Worm (Caenorhabditis elegans): ENCODE measurements around the gene C53B7.6.
A peak's percentile ranks its signal among the peaks of the same experiment; 100 is the strongest.
"Not testable (repeated sequence)": the region's sequence is repeated elsewhere in the genome, so short reads cannot be mapped to it uniquely, and the experiment has no call there.

C53B7.6 gene

DNA sequence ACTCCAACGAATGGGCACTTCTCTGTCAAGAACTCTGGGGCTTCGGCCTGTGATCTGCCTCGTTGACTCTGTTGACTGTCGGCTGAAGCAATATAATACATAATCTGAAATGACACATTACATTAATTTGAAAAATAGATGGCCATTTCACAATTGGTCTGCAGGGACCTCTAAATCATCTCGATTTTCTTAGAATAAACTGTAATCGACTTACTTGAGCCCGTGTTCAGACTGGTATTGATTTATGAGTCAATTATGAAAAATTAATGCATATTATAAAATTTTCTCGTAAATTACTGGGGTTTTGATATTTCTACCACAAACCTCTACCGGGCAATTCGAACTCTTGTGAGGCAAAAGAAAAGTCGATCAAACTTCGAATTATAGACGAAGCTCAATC lies at the start of gene C53B7.6:
Gene C53B7.6 (minus strand): TSS at position 101 of the 400 bp plus-strand sequence.
- not testable (repeated sequence) for TF ChIP-seq unc-3 (GFP tag; conservative IDR thresholded peaks at IDR 0.05); unc-3 (tag; optimal IDR thresholded peaks at IDR 0.05); gmeb-2 (tag; optimal IDR thresholded peaks at IDR 0.05); ceh-2 (tag; optimal IDR thresholded peaks at IDR 0.05)

DNA sequence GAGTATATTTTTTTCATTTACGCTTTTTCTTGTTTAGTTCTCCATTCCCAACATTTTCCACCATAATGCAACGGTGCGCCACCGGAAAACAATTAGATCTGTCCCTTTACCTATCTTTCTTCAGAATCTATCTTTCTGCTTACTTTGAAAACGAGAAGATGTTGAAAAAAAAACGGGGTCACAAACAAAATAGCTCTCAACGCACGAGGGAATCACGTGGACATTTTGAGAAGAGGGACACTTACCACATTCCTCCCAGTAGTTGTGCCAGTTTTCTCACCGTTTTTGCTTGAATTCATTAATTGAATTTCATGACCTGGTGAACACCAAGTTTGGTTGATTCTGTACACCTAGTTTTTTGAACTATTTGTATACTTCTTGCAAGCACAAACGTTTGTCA lies 47.6 kb upstream of the C53B7.6 start:
- TF ChIP-seq che-1 (tag; optimal IDR thresholded peaks at IDR 0.05) = no peak
- TF ChIP-seq unc-42 (tag; optimal IDR thresholded peaks at IDR 0.05) = peak; percentile 4
- no peak for TF ChIP-seq dve-1 (tag; optimal IDR thresholded peaks at IDR 0.05)
- TF ChIP-seq pros-1 (tag; optimal IDR thresholded peaks at IDR 0.05) = no peak
- TF ChIP-seq ceh-6 (GFP tag; optimal IDR thresholded peaks at IDR 0.05) = no peak

DNA sequence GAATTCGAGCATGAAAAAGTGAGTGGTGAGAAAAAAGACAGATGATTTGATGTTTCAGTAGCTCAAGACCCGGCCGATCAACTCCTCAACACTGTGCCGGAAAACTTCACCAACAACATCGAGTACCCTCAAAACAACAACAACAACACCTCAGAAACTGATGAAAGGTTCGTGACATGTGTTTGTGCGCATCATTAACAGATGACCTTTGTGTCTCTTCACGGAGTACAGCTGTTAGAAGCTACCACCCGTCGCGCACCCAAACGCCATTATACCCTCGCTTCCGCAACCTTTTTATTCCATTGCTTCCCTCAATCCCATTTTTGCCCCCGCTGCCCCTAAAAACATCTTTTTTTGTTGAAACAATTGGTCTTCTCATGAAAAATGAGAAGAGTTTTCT lies 46.7 kb upstream of the C53B7.6 start:
- TF ChIP-seq ref-2 (tag; optimal IDR thresholded peaks at IDR 0.05) (no peak), ceh-18 (tag; optimal IDR thresholded peaks at IDR 0.05) (no peak), F13H6.1 (tag; optimal IDR thresholded peaks at IDR 0.05) (no peak), elt-4 (tag; optimal IDR thresholded peaks at IDR 0.05) (no peak), fkh-10 (GFP tag; optimal IDR thresholded peaks at IDR 0.05) (no peak), pax-1 (tag; optimal IDR thresholded peaks at IDR 0.05) (no peak), ceh-22 (tag; optimal IDR thresholded peaks at IDR 0.05) (no peak)

DNA sequence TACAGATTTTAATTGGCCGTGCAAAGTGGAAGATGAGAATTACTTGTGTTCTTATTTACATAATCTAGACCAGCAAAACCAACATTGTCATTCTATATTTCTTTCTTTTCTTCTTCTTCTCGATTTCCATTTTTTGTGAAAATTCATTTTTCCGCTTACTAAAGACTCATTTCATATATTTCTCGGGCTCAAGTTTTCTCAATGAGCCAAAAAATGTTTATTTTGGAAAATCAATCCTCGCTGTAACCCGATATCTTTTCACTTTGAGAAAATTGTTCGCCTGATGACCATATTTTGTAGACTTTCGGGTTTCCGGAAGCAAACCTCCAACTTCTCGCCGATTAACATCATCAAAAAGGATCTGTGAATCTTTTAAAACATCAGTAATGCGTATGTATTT lies 45.4 kb upstream of the C53B7.6 start, which contains the start of gene nhx-4:
Gene nhx-4 (plus strand): TSS at position 301 of the 400 bp plus-strand sequence.
- no peak for TF ChIP-seq K02D7.2 (tag; optimal IDR thresholded peaks at IDR 0.05)
- no peak for TF ChIP-seq ceh-45 (GFP tag; IDR thresholded peaks at IDR 0.05)
- TF ChIP-seq sdc-2 (tag; optimal IDR thresholded peaks at IDR 0.05) = no peak
- TF ChIP-seq rnt-1 (tag; optimal IDR thresholded peaks at IDR 0.05) = no peak
- no peak for TF ChIP-seq hlh-30 (tag; optimal IDR thresholded peaks at IDR 0.05; ENCODE audit: insufficient read depth)
- TF ChIP-seq zip-5 (tag; optimal IDR thresholded peaks at IDR 0.05) = no peak
- TF ChIP-seq ztf-16 (tag; optimal IDR thresholded peaks at IDR 0.05) = no peak
- TF ChIP-seq ahr-1 (tag; optimal IDR thresholded peaks at IDR 0.05) = no peak
- TF ChIP-seq fkh-6 (tag; optimal IDR thresholded peaks at IDR 0.05) = no peak

DNA sequence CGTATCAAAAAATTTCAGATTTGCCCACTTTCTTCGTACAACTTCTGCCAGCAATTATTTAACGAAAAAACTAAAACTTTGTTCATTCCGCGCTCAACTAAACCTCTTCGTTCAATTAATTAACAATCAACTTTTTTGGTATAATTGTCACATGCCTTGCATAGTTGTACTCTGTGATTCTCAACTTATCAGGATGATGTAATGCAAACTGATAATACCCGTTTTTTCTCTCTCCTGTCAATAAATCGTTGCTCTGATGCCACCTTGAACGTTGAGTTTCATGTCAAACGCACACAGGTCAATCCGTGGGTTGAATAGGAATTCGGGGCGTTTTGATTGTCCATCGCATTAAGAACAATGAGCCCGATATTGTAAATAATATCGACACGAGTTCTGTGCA lies 37.0 kb upstream of the C53B7.6 start:
- TF ChIP-seq ama-1 (optimal IDR thresholded peaks at IDR 0.05) (no peak), mec-3 (tag; optimal IDR thresholded peaks at IDR 0.05; ENCODE audit: borderline replicate concordance) (no peak), ceh-6 (GFP tag; optimal IDR thresholded peaks at IDR 0.05) (no peak), nhr-232 (tag; optimal IDR thresholded peaks at IDR 0.05) (no peak), T23F11.4 (GFP tag; optimal IDR thresholded peaks at IDR 0.05) (no peak), che-1 (tag; optimal IDR thresholded peaks at IDR 0.05) (no peak), zip-5 (tag; optimal IDR thresholded peaks at IDR 0.05) (no peak), elt-2 (tag; optimal IDR thresholded peaks at IDR 0.05) (peak; percentile 76)

DNA sequence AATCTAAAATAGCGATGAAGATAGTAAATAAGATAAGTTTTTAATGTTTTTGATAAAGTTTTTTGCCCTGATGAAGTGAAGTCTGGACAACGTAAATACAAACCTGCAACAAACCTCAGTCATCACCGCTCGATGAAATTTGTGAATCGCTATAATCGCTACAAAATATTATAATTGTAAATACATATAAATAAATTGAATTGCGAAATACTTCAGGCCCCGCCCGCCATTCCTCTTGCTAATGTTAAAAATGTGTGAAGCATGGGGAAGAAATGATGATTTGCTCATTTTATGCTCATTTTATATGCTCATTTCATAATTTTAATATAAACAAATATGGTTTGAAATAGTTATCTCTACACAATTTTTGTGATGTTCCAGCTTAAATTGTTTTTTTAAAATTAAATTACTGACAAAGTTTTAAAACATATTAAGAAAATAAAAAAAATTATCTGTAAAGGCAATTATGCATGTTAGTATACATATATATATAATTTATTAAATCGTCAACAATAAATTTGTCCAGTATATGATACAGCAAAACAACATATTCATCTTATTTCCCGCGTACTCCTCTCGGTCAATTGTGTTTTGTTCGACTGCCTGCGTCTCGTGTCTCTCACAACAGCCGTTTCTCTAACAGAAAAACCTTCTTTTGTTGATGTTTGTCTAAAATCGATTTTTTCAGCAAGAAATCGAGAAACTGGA lies 35.6 kb upstream of the C53B7.6 start, which contains the start of gene sid-5:
Gene sid-5 (plus strand): TSS at position 658 of the 708 bp plus-strand sequence.
- TF ChIP-seq unc-3 (GFP tag; conservative IDR thresholded peaks at IDR 0.05) (no peak), unc-3 (tag; optimal IDR thresholded peaks at IDR 0.05) (no peak), ceh-45 (GFP tag; IDR thresholded peaks at IDR 0.05) (no peak), pha-2 (tag; optimal IDR thresholded peaks at IDR 0.05) (no peak), sox-2 (GFP tag; IDR thresholded peaks at IDR 0.05) (no peak), sdc-2 (tag; optimal IDR thresholded peaks at IDR 0.05) (no peak), ceh-31 (tag; optimal IDR thresholded peaks at IDR 0.05) (no peak), C08G9.2 (tag; optimal IDR thresholded peaks at IDR 0.05) (no peak), dve-1 (tag; optimal IDR thresholded peaks at IDR 0.05) (no peak), ttx-3 (tag; optimal IDR thresholded peaks at IDR 0.05) (no peak), pax-1 (tag; optimal IDR thresholded peaks at IDR 0.05) (no peak)
